Fruit fly (Drosophila melanogaster) whole organism, adult: ENCODE results near the gene Or19b.

Experiments used
- CG14711 ChIP-seq: fragments of 200-800 bp; sonication (Bioruptor generic); optimal IDR thresholded peaks from 2 replicates; lab custom pipeline; 2018; ENCODE audit warnings: missing biosample characterization, mild to moderate bottlenecking, missing genetic modification characterization, moderate library complexity
- CG5204 ChIP-seq: fragments of 200-800 bp; sonication (Bioruptor generic); optimal IDR thresholded peaks from 2 replicates; lab custom pipeline; 2016; ENCODE audit warnings: missing biosample characterization, missing genetic modification characterization
- CG7045 ChIP-seq: fragments of 200-800 bp; sonication (Bioruptor generic); optimal IDR thresholded peaks from 2 replicates; lab custom pipeline; 2017; ENCODE audit warnings: missing biosample characterization, mild to moderate bottlenecking, missing genetic modification characterization
- Clk ChIP-seq: fragments of 200-800 bp; sonication (Bioruptor generic); optimal IDR thresholded peaks from 2 replicates; lab custom pipeline; 2017; ENCODE audit warnings: missing biosample characterization, missing genetic modification characterization
- Mnt ChIP-seq: fragments of 200-800 bp; sonication (Bioruptor generic); optimal IDR thresholded peaks from 2 replicates; lab custom pipeline; 2016; ENCODE audit warnings: missing biosample characterization, mild to moderate bottlenecking, missing genetic modification characterization
- cnc ChIP-seq, 2 experiments: fragments of >200 bp; optimal IDR thresholded peaks; 2 replicates each; lab custom pipeline; 2017
- kay ChIP-seq: fragments of 200-800 bp; sonication (Bioruptor generic); peaks from one replicate; lab custom pipeline; 2016; ENCODE audit warnings: missing biosample characterization, missing genetic modification characterization, borderline replicate concordance
- pad ChIP-seq: fragments of 200-800 bp; sonication (Bioruptor generic); optimal IDR thresholded peaks from 3 replicates; lab custom pipeline; 2017; ENCODE audit warnings: missing biosample characterization, missing genetic modification characterization, mild to moderate bottlenecking, moderate library complexity, missing genetic modification reagents
- tj ChIP-seq: fragments of 200-800 bp; sonication (Bioruptor generic); optimal IDR thresholded peaks from 3 replicates; lab custom pipeline; 2017; ENCODE audit warnings: missing biosample characterization, mild to moderate bottlenecking, missing genetic modification characterization, moderate library complexity

- no peak for TF ChIP-seq tj (GFP tag; lab: Kevin White, UChicago)
- no peak for TF ChIP-seq Clk
- no peak for TF ChIP-seq cnc (optimal IDR thresholded peaks at IDR 0.05; lab: Kevin White, UChicago)
- TF ChIP-seq Mnt (GFP tag; lab: Kevin White, UChicago), result no peak
- TF ChIP-seq CG5204, result no peak
- TF ChIP-seq CG7045 (GFP tag; lab: Kevin White, UChicago), result no peak
- no peak for TF ChIP-seq kay (GFP tag; lab: Kevin White, UChicago)
- TF ChIP-seq CG14711, result no peak
- TF ChIP-seq pad (GFP tag; lab: Kevin White, UChicago), result no peak
Measured at dm6 chrX:20129554-20129953, 35.4 kb downstream of the Or19b start.
